Fruit fly (Drosophila melanogaster) whole organism, embryonic: Measurements from ENCODE around the gene ND-B16.6.

Experiments used
- Antp ChIP-seq: fragments of 200-800 bp; sonication (Bioruptor generic); optimal IDR thresholded peaks from 3 replicates; lab custom pipeline; 2016; ENCODE audit warnings: missing biosample characterization, missing genetic modification characterization
- Asciz ChIP-seq: fragments of 200-800 bp; sonication (Bioruptor generic); optimal IDR thresholded peaks from 2 replicates; lab custom pipeline; 2017; ENCODE audit warnings: missing biosample characterization, mild to moderate bottlenecking, missing genetic modification characterization, missing genetic modification reagents
- B-H1 ChIP-seq: fragments of 200-800 bp; sonication (Bioruptor generic); IDR thresholded peaks from 3 replicates; pipeline ENCODE4 v1.3.6; 2022; ENCODE audit warnings: missing biosample characterization, missing genetic modification characterization
- CG10543 ChIP-seq: fragments of 200-800 bp; sonication (Bioruptor generic); optimal IDR thresholded peaks from 3 replicates; lab custom pipeline; 2017; ENCODE audit warnings: missing biosample characterization, mild to moderate bottlenecking, missing genetic modification characterization, moderate library complexity
- CG12236 ChIP-seq: fragments of 200-800 bp; sonication (Bioruptor generic); optimal IDR thresholded peaks from 2 replicates; lab custom pipeline; 2016; ENCODE audit warnings: missing biosample characterization, missing genetic modification characterization
- CG13894 ChIP-seq: fragments of 200-800 bp; sonication (Bioruptor generic); optimal IDR thresholded peaks from 3 replicates; lab custom pipeline; 2018; ENCODE audit warnings: missing biosample characterization, mild to moderate bottlenecking, missing genetic modification characterization, moderate library complexity
- CG14441 ChIP-seq: fragments of 200-800 bp; sonication (Bioruptor generic); IDR thresholded peaks from 2 replicates; pipeline ENCODE4 v1.3.6; 2022; ENCODE audit warnings: missing biosample characterization, missing genetic modification characterization
- CG14710 ChIP-seq: fragments of 200-800 bp; sonication (Bioruptor generic); optimal IDR thresholded peaks from 3 replicates; lab custom pipeline; 2019; ENCODE audit warnings: missing biosample characterization, mild to moderate bottlenecking, missing genetic modification characterization, moderate library complexity
- CG15269 ChIP-seq: fragments of 200-800 bp; sonication (Bioruptor generic); optimal IDR thresholded peaks from 2 replicates; lab custom pipeline; 2018; ENCODE audit warnings: missing biosample characterization, mild to moderate bottlenecking, missing genetic modification characterization, moderate library complexity
- CG1529 ChIP-seq: fragments of 200-800 bp; sonication (Bioruptor generic); optimal IDR thresholded peaks from 3 replicates; lab custom pipeline; 2018; ENCODE audit warnings: missing biosample characterization, missing genetic modification characterization
- CG16863 ChIP-seq: fragments of 200-800 bp; sonication (Bioruptor generic); optimal IDR thresholded peaks from 3 replicates; lab custom pipeline; 2016; ENCODE audit warnings: missing biosample characterization, missing genetic modification characterization
- CG17361 ChIP-seq: fragments of 200-800 bp; sonication (Bioruptor generic); IDR thresholded peaks from 3 replicates; pipeline ENCODE4 v1.3.6; 2022; ENCODE audit warnings: missing biosample characterization, missing genetic modification characterization
- CG2120 ChIP-seq: fragments of 200-800 bp; sonication (Bioruptor generic); optimal IDR thresholded peaks from 3 replicates; lab custom pipeline; 2016; ENCODE audit warnings: missing biosample characterization, missing genetic modification characterization
- CG2202 ChIP-seq: fragments of 200-800 bp; sonication (Bioruptor generic); optimal IDR thresholded peaks from 2 replicates; lab custom pipeline; 2018; ENCODE audit warnings: missing biosample characterization, mild to moderate bottlenecking, missing genetic modification characterization
- CG3065 ChIP-seq: fragments of 200-800 bp; sonication (Bioruptor generic); optimal IDR thresholded peaks from 2 replicates; lab custom pipeline; 2016; ENCODE audit warnings: missing biosample characterization, missing genetic modification characterization
- CG31441 ChIP-seq: fragments of 200-800 bp; sonication (Bioruptor generic); IDR thresholded peaks from 2 replicates; pipeline ENCODE4 v1.3.6; 2022; ENCODE audit warnings: missing biosample characterization, missing genetic modification characterization
- CG3838 ChIP-seq: fragments of 200-800 bp; sonication (Bioruptor generic); optimal IDR thresholded peaks from 3 replicates; lab custom pipeline; 2016; ENCODE audit warnings: missing biosample characterization, missing genetic modification characterization
- CG4282 ChIP-seq: fragments of 200-800 bp; sonication (Bioruptor generic); optimal IDR thresholded peaks from 2 replicates; lab custom pipeline; 2016; ENCODE audit warnings: missing biosample characterization, missing genetic modification characterization
- CG4328 ChIP-seq: fragments of 200-800 bp; sonication (Bioruptor generic); optimal IDR thresholded peaks from 3 replicates; lab custom pipeline; 2017; ENCODE audit warnings: missing biosample characterization, missing genetic modification reagents, missing genetic modification characterization
- CG7556 ChIP-seq: fragments of 200-800 bp; sonication (Bioruptor generic); optimal IDR thresholded peaks from 2 replicates; lab custom pipeline; 2017; ENCODE audit warnings: missing biosample characterization, mild to moderate bottlenecking, missing genetic modification characterization
- Chrac-16 ChIP-seq: fragments of 200-800 bp; sonication (Bioruptor generic); optimal IDR thresholded peaks from 3 replicates; lab custom pipeline; 2016; ENCODE audit warnings: missing biosample characterization, missing genetic modification characterization
- D ChIP-seq, 2 experiments: fragments of 200-800 bp in 1 of 2; fragments of >200 bp in 1 of 2; sonication (Bioruptor generic) in 1 of 2; optimal IDR thresholded peaks; 2 replicates in 1 of 2; 3 replicates in 1 of 2; lab custom pipeline; 2017; ENCODE audit warnings: mild to moderate bottlenecking in 1 of 2, missing biosample characterization in 1 of 2, missing genetic modification characterization in 1 of 2, missing genetic modification reagents in 1 of 2
- Dad ChIP-seq: fragments of 200-800 bp; sonication (Bioruptor generic); optimal IDR thresholded peaks from 3 replicates; lab custom pipeline; 2016; ENCODE audit warnings: missing biosample characterization, missing genetic modification characterization
- Dll ChIP-seq: fragments of 200-800 bp; sonication (Bioruptor generic); IDR thresholded peaks from 4 replicates; pipeline ENCODE4 v1.3.6; 2022; ENCODE audit warnings: missing biosample characterization, missing genetic modification characterization; ENCODE audit not compliant: partially characterized antibody
- Dp ChIP-seq: fragments of 200-800 bp; sonication (Bioruptor generic); optimal IDR thresholded peaks from 2 replicates; lab custom pipeline; 2018; ENCODE audit warnings: missing biosample characterization, mild to moderate bottlenecking, missing genetic modification characterization, moderate library complexity
- Ets65A ChIP-seq: fragments of 200-800 bp; sonication (Bioruptor generic); peaks from one replicate; lab custom pipeline; 2016; ENCODE audit warnings: missing biosample characterization, missing genetic modification characterization
- Fer3 ChIP-seq: fragments of 200-800 bp; sonication (Bioruptor generic); optimal IDR thresholded peaks from 2 replicates; lab custom pipeline; 2018; ENCODE audit warnings: missing biosample characterization, mild to moderate bottlenecking, missing genetic modification characterization, moderate library complexity
- H2.0 ChIP-seq: fragments of 200-800 bp; sonication (Bioruptor generic); IDR thresholded peaks from 2 replicates; pipeline ENCODE4 v1.3.6; 2022; ENCODE audit warnings: missing biosample characterization, missing genetic modification characterization
- Hmx ChIP-seq: fragments of 200-800 bp; sonication (Bioruptor generic); optimal IDR thresholded peaks from 2 replicates; lab custom pipeline; 2016; ENCODE audit warnings: missing biosample characterization, missing genetic modification characterization
- Hr3 ChIP-seq: fragments of 200-800 bp; sonication (Bioruptor generic); optimal IDR thresholded peaks from 3 replicates; lab custom pipeline; 2016; ENCODE audit warnings: missing biosample characterization, missing genetic modification characterization
- Lpt ChIP-seq: fragments of >200 bp; optimal IDR thresholded peaks from 2 replicates; lab custom pipeline; 2018; ENCODE audit warnings: missing biosample characterization, missing genetic modification characterization
- NC2α ChIP-seq: fragments of 200-800 bp; sonication (Bioruptor generic); optimal IDR thresholded peaks from 2 replicates; lab custom pipeline; 2016; ENCODE audit warnings: missing biosample characterization, missing genetic modification characterization
- Nf-YA ChIP-seq: fragments of 200-800 bp; sonication (Bioruptor generic); IDR thresholded peaks from 2 replicates; pipeline ENCODE4 v1.3.6; 2022; ENCODE audit warnings: missing biosample characterization, missing genetic modification characterization
- Oli ChIP-seq: fragments of 200-800 bp; sonication (Bioruptor generic); optimal IDR thresholded peaks from 2 replicates; lab custom pipeline; 2018; ENCODE audit warnings: missing biosample characterization, mild to moderate bottlenecking, missing genetic modification characterization, moderate library complexity
- Stat92E ChIP-seq, 3 experiments: fragments of >200 bp in 2 of 3; fragments of 200-800 bp in 1 of 3; sonication (Bioruptor generic) in 1 of 3; optimal IDR thresholded peaks; 2 replicates each; lab custom pipeline; 2017 to 2019; ENCODE audit warnings: missing biosample characterization in 3 of 3, missing genetic modification characterization in 3 of 3, mild to moderate bottlenecking in 1 of 3, moderate library complexity in 1 of 3
- Tbp ChIP-seq: fragments of >200 bp; optimal IDR thresholded peaks from 2 replicates; lab custom pipeline; 2018; ENCODE audit warnings: missing biosample characterization, missing genetic modification characterization
- aop ChIP-seq: fragments of 200-800 bp; sonication (Bioruptor generic); IDR thresholded peaks from 2 replicates; pipeline ENCODE4 v1.3.6; 2022; ENCODE audit warnings: missing biosample characterization, missing genetic modification characterization
- croc ChIP-seq: fragments of 200-800 bp; sonication (Bioruptor generic); conservative IDR thresholded peaks from 3 replicates; pipeline ENCODE4 v1.3.6; 2022; ENCODE audit warnings: missing biosample characterization, missing genetic modification characterization
- disco-r ChIP-seq: fragments of 200-800 bp; sonication (Bioruptor generic); optimal IDR thresholded peaks from 2 replicates; lab custom pipeline; 2016; ENCODE audit warnings: missing biosample characterization, missing genetic modification characterization
- dysf ChIP-seq: fragments of 200-800 bp; sonication (Bioruptor generic); IDR thresholded peaks from 3 replicates; pipeline ENCODE4 v1.3.6; 2022; ENCODE audit warnings: missing biosample characterization, missing genetic modification characterization
- emc ChIP-seq: fragments of 200-800 bp; sonication (Bioruptor generic); optimal IDR thresholded peaks from 2 replicates; lab custom pipeline; 2016; ENCODE audit warnings: missing biosample characterization, missing genetic modification characterization
- gfzf ChIP-seq: fragments of 200-800 bp; sonication (Bioruptor generic); optimal IDR thresholded peaks from 2 replicates; lab custom pipeline; 2016; ENCODE audit warnings: missing biosample characterization, mild to moderate bottlenecking, missing genetic modification characterization, moderate library complexity
- grau ChIP-seq: fragments of 200-800 bp; optimal IDR thresholded peaks from 3 replicates; lab custom pipeline; 2019; ENCODE audit warnings: missing biosample characterization, mild to moderate bottlenecking, missing genetic modification characterization, moderate library complexity
- inv ChIP-seq: fragments of 200-800 bp; sonication (Bioruptor generic); IDR thresholded peaks from 2 replicates; pipeline ENCODE4 v1.3.6; 2022; ENCODE audit warnings: missing biosample characterization, missing genetic modification characterization; ENCODE audit not compliant: partially characterized antibody
- kah ChIP-seq: fragments of 200-800 bp; sonication (Bioruptor generic); optimal IDR thresholded peaks from 2 replicates; lab custom pipeline; 2018; ENCODE audit warnings: missing biosample characterization, mild to moderate bottlenecking, missing genetic modification characterization
- lov ChIP-seq, 2 experiments: fragments of 200-800 bp in 1 of 2; fragments of >200 bp in 1 of 2; sonication (Bioruptor generic) in 1 of 2; IDR thresholded peaks in 1 of 2; optimal IDR thresholded peaks in 1 of 2; 2 replicates in 1 of 2; 3 replicates in 1 of 2; pipeline versions ENCODE4 v1.3.6 to Lab custom; 2017 to 2022; ENCODE audit warnings: missing biosample characterization in 1 of 2, missing genetic modification characterization in 1 of 2
- nerfin-1 ChIP-seq: fragments of 200-800 bp; sonication (Bioruptor generic); optimal IDR thresholded peaks from 3 replicates; lab custom pipeline; 2019; ENCODE audit warnings: missing biosample characterization, mild to moderate bottlenecking, missing genetic modification characterization, moderate library complexity
- sr ChIP-seq: fragments of 200-800 bp; sonication (Bioruptor generic); IDR thresholded peaks from 3 replicates; pipeline ENCODE4 v1.3.6; 2022; ENCODE audit warnings: missing biosample characterization, missing genetic modification characterization
- tgo ChIP-seq: fragments of 200-800 bp; sonication (Bioruptor generic); IDR thresholded peaks from 3 replicates; pipeline ENCODE4 v1.3.6; 2022; ENCODE audit warnings: missing biosample characterization, missing genetic modification characterization
- unc-4 ChIP-seq: fragments of 200-800 bp; sonication (Bioruptor generic); IDR thresholded peaks from 2 replicates; pipeline ENCODE4 v1.3.6; 2022; ENCODE audit warnings: missing biosample characterization, missing genetic modification characterization; ENCODE audit not compliant: partially characterized antibody

Gene ND-B16.6

DNA sequence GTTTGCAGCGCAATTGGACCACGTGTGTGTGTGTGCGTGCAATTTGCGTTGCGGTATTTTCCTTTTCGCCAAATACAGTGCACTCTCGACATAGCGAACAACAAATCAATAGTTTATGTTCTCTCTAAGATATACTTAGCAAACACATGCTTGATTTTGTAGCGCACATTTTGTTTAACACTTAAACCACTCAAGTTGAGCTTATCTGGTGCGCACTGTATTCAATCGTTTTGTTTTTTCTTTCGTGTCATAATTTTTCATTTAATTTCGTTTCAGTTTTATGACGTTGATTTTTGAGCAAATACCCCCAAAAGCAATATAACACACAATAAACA is 16.1 kb upstream of the ND-B16.6 start (continued):
- TF ChIP-seq inv (GFP tag; lab: Robert Waterston, UW) (no peak), CG1529 (GFP tag; lab: Kevin White, UChicago) (peak; percentile 34), CG7556 (GFP tag; lab: Kevin White, UChicago) (peak; percentile 79), CG2202 (tag; lab: Kevin White, UChicago) (no peak), CG14441 (peak; percentile 90), Dll (no peak), Antp (peak; percentile 89), croc (GFP tag; lab: Robert Waterston, UW) (peak; percentile 56), gfzf (no peak), Stat92E (GFP tag; optimal IDR thresholded peaks at IDR 0.05; lab: Kevin White, UChicago) (no peak), NC2α (GFP tag; lab: Kevin White, UChicago) (peak; percentile 16), Asciz (GFP tag; lab: Kevin White, UChicago) (peak; percentile 55), aop (peak; percentile 69), emc (GFP tag; lab: Kevin White, UChicago) (peak; percentile 48), CG4328 (GFP tag; lab: Kevin White, UChicago) (peak; percentile 72), D (optimal IDR thresholded peaks at IDR 0.05; lab: Kevin White, UChicago) (no peak), D (GFP tag; optimal IDR thresholded peaks at IDR 0.05; lab: Kevin White, UChicago) (peak; percentile 50), dysf (GFP tag; lab: Robert Waterston, UW) (peak; percentile 90), Nf-YA (GFP tag; lab: Robert Waterston, UW) (peak; percentile 75), disco-r (peak; percentile 76), CG31441 (GFP tag; lab: Robert Waterston, UW) (peak; percentile 55), CG3065 (GFP tag; lab: Kevin White, UChicago) (peak; percentile 52), CG3838 (GFP tag; lab: Kevin White, UChicago) (peak; percentile 32), Oli (tag; lab: Kevin White, UChicago) (peak; percentile 82), tgo (GFP tag; lab: Robert Waterston, UW) (peak; percentile 86), Dad (peak; percentile 76), Dp (GFP tag; lab: Kevin White, UChicago) (no peak), CG16863 (peak; percentile 67), CG12236 (GFP tag; lab: Kevin White, UChicago) (peak; percentile 61), Ets65A (peak; percentile 94), CG13894 (tag; lab: Kevin White, UChicago) (peak; percentile 87), Fer3 (tag; lab: Kevin White, UChicago) (peak; percentile 90), Lpt (GFP tag; lab: Kevin White, UChicago) (no peak), Hr3 (peak; percentile 59), unc-4 (GFP tag; lab: Robert Waterston, UW) (no peak), CG15269 (peak; percentile 92), CG10543 (GFP tag; lab: Kevin White, UChicago) (peak; percentile 91), CG14710 (tag; lab: Kevin White, UChicago) (no peak), grau (tag; lab: Kevin White, UChicago) (peak; percentile 97), lov (optimal IDR thresholded peaks at IDR 0.05; lab: Kevin White, UChicago) (no peak), lov (GFP tag; IDR thresholded peaks at IDR 0.05; lab: Robert Waterston, UW) (peak; percentile 73; the same call in 1 of the 3 replicates), Chrac-16 (GFP tag; lab: Kevin White, UChicago) (peak; percentile 77), nerfin-1 (tag; lab: Kevin White, UChicago) (peak; percentile 34), CG2120 (GFP tag; lab: Kevin White, UChicago) (peak; percentile 94), Hmx (GFP tag; lab: Kevin White, UChicago) (peak; percentile 64), CG4282 (GFP tag; lab: Kevin White, UChicago) (peak; percentile 49), sr (GFP tag; lab: Robert Waterston, UW) (peak; percentile 65; the same call in 2 of the 3 replicates), CG17361 (GFP tag; lab: Robert Waterston, UW) (peak; percentile 68; the same call in 2 of the 3 replicates), H2.0 (GFP tag; lab: Robert Waterston, UW) (peak; percentile 88), Tbp (no peak), kah (GFP tag; lab: Kevin White, UChicago) (peak; percentile 54), B-H1 (GFP tag; lab: Robert Waterston, UW) (peak; percentile 83)
